Worm (Caenorhabditis elegans) whole organism, young adult: ENCODE data around the gene nlp-7.

Experiments used
- C17E4.6 ChIP-seq: fragments of 200-800 bp; sonication (Bioruptor generic); IDR thresholded peaks from 2 replicates; pipeline ENCODE4 v1.3.6; 2022; ENCODE audit warnings: missing genetic modification reagents, missing genetic modification characterization, missing compliant biosample characterization
- F37B4.10 ChIP-seq: fragments of 200-800 bp; sonication (Bioruptor generic); IDR thresholded peaks from 2 replicates; pipeline ENCODE4 v1.3.6; 2022; ENCODE audit warnings: missing genetic modification characterization, missing compliant biosample characterization
- F57A8.1 ChIP-seq: fragments of 200-800 bp; sonication (Bioruptor generic); optimal IDR thresholded peaks from 2 replicates; lab custom pipeline; 2018; ENCODE audit warnings: mild to moderate bottlenecking, missing genetic modification characterization, moderate library complexity, missing compliant biosample characterization
- F57C9.4 ChIP-seq: sonication (generic microtip); optimal IDR thresholded peaks from 2 replicates; lab custom pipeline; 2017; ENCODE audit warnings: mild to moderate bottlenecking, missing genetic modification characterization, missing compliant biosample characterization
- K11D2.4 ChIP-seq: fragments of 200-800 bp; sonication (Bioruptor generic); IDR thresholded peaks from 2 replicates; pipeline ENCODE4 v1.3.6; 2022; ENCODE audit warnings: missing genetic modification reagents, missing genetic modification characterization, missing compliant biosample characterization
- Y56A3A.18 ChIP-seq: fragments of 200-800 bp; sonication (Bioruptor generic); IDR thresholded peaks from 2 replicates; pipeline ENCODE4 v1.3.6; 2022; ENCODE audit warnings: missing genetic modification reagents, missing genetic modification characterization, missing compliant biosample characterization
- atf-7 ChIP-seq: sonication (generic microtip); optimal IDR thresholded peaks from 2 replicates; lab custom pipeline; 2017; ENCODE audit warnings: mild to moderate bottlenecking, missing genetic modification characterization, missing compliant biosample characterization
- attf-3 ChIP-seq: fragments of 200-800 bp; sonication (Bioruptor generic); conservative IDR thresholded peaks from 2 replicates; pipeline ENCODE4 v1.3.6; 2022; ENCODE audit warnings: missing genetic modification reagents, missing genetic modification characterization, missing compliant biosample characterization
- attf-5 ChIP-seq: fragments of 200-800 bp; sonication (Bioruptor generic); optimal IDR thresholded peaks from 2 replicates; lab custom pipeline; 2018; ENCODE audit warnings: mild to moderate bottlenecking, missing genetic modification characterization, missing compliant biosample characterization
- ceh-40 ChIP-seq: fragments of 200-800 bp; sonication (Bioruptor generic); IDR thresholded peaks from 2 replicates; pipeline ENCODE4 v1.3.6; 2022; ENCODE audit warnings: missing genetic modification characterization, missing compliant biosample characterization
- dox-1 ChIP-seq: fragments of 200-800 bp; sonication (Bioruptor generic); IDR thresholded peaks from 2 replicates; pipeline ENCODE4 v1.3.6; 2022; ENCODE audit warnings: missing genetic modification reagents, missing genetic modification characterization, missing compliant biosample characterization
- efl-1 ChIP-seq: fragments of 150-350 bp; optimal IDR thresholded peaks from 2 replicates; lab custom pipeline; 2014; ENCODE audit warnings: missing biosample characterization, missing genetic modification reagents, missing genetic modification characterization
- egl-18 ChIP-seq: fragments of 200-800 bp; sonication (Bioruptor generic); IDR thresholded peaks from 2 replicates; pipeline ENCODE4 v1.3.6; 2022; ENCODE audit warnings: missing genetic modification reagents, missing genetic modification characterization, missing compliant biosample characterization
- ets-4 ChIP-seq: fragments of 200-800 bp; sonication (Bioruptor generic); optimal IDR thresholded peaks from 2 replicates; lab custom pipeline; 2018; ENCODE audit warnings: mild to moderate bottlenecking, missing genetic modification characterization, missing compliant biosample characterization
- hlh-12 ChIP-seq: sonication (generic microtip); optimal IDR thresholded peaks from 2 replicates; lab custom pipeline; 2016; ENCODE audit warnings: missing genetic modification characterization, missing compliant biosample characterization
- hmg-20 ChIP-seq: fragments of 200-800 bp; sonication (Bioruptor generic); IDR thresholded peaks from 2 replicates; pipeline ENCODE4 v1.3.6; 2022; ENCODE audit warnings: missing genetic modification reagents, missing genetic modification characterization, missing compliant biosample characterization
- hrde-1 ChIP-seq: sonication (generic microtip); optimal IDR thresholded peaks from 2 replicates; lab custom pipeline; 2016; ENCODE audit warnings: missing genetic modification characterization, mild to moderate bottlenecking, missing compliant biosample characterization, moderate library complexity, missing genotype, missing genetic modification reagents, borderline replicate concordance
- lag-1 ChIP-seq: fragments of 200-800 bp; sonication (Bioruptor generic); IDR thresholded peaks from 2 replicates; pipeline ENCODE4 v1.3.6; 2022; ENCODE audit warnings: missing genetic modification reagents, missing genetic modification characterization, missing compliant biosample characterization
- let-607 ChIP-seq, 2 experiments: fragments of 200-800 bp in 1 of 2; sonication (Bioruptor generic) in 1 of 2; sonication (generic microtip) in 1 of 2; optimal IDR thresholded peaks; 2 replicates each; lab custom pipeline; 2016 to 2018; ENCODE audit warnings: mild to moderate bottlenecking in 2 of 2, missing compliant biosample characterization in 2 of 2, missing genetic modification characterization in 2 of 2, moderate library complexity in 2 of 2, missing genotype in 1 of 2
- lin-40 ChIP-seq: sonication (generic microtip); optimal IDR thresholded peaks from 2 replicates; lab custom pipeline; 2016; ENCODE audit warnings: missing genetic modification characterization, mild to moderate bottlenecking, missing compliant biosample characterization, missing genotype, missing genetic modification reagents
- lin-54 ChIP-seq: fragments of 200-800 bp; sonication (Bioruptor generic); optimal IDR thresholded peaks from 2 replicates; lab custom pipeline; 2018; ENCODE audit warnings: mild to moderate bottlenecking, missing genetic modification characterization, missing compliant biosample characterization
- mxl-1 ChIP-seq: sonication (generic microtip); optimal IDR thresholded peaks from 2 replicates; lab custom pipeline; 2016; ENCODE audit warnings: missing genetic modification characterization, missing compliant biosample characterization
- nfya-2 ChIP-seq: fragments of 200-800 bp; sonication (Bioruptor generic); IDR thresholded peaks from 2 replicates; pipeline ENCODE4 v1.3.6; 2022; ENCODE audit warnings: missing genetic modification reagents, missing genetic modification characterization, missing compliant biosample characterization
- nfyb-1 ChIP-seq: fragments of 200-800 bp; sonication (Bioruptor generic); IDR thresholded peaks from 2 replicates; pipeline ENCODE4 v1.3.6; 2022; ENCODE audit warnings: missing genetic modification reagents, missing genetic modification characterization, missing compliant biosample characterization
- nhr-80 ChIP-seq: sonication (generic microtip); optimal IDR thresholded peaks from 2 replicates; lab custom pipeline; 2016; ENCODE audit warnings: missing genetic modification characterization, missing compliant biosample characterization
- pha-4 ChIP-seq: fragments of 150-350 bp; sonication (generic microtip); optimal IDR thresholded peaks from 2 replicates; lab custom pipeline; 2014; ENCODE audit warnings: missing biosample characterization, missing genetic modification reagents, missing genetic modification characterization
- rec-8 ChIP-seq, 2 experiments: sonication (generic microtip); optimal IDR thresholded peaks; 2 replicates each; lab custom pipeline; 2016; ENCODE audit warnings: mild to moderate bottlenecking in 2 of 2, missing genetic modification characterization in 2 of 2, missing genetic modification reagents in 2 of 2, missing genotype in 2 of 2, missing biosample characterization in 1 of 2, missing compliant biosample characterization in 1 of 2, moderate library complexity in 1 of 2
- tbp1 ChIP-seq: fragments of 200-800 bp; sonication (Bioruptor generic); optimal IDR thresholded peaks from 2 replicates; lab custom pipeline; 2018; ENCODE audit warnings: mild to moderate bottlenecking, missing genetic modification characterization, missing compliant biosample characterization
- tlf-1 ChIP-seq: fragments of 200-800 bp; sonication (Bioruptor generic); optimal IDR thresholded peaks from 2 replicates; lab custom pipeline; 2018; ENCODE audit warnings: mild to moderate bottlenecking, missing genetic modification characterization, missing compliant biosample characterization
- unc-62 ChIP-seq: fragments of 150-350 bp; optimal IDR thresholded peaks from 2 replicates; lab custom pipeline; 2014; ENCODE audit warnings: missing biosample characterization, missing genetic modification reagents, missing genetic modification characterization
- zim-3 ChIP-seq: sonication (generic microtip); optimal IDR thresholded peaks from 2 replicates; lab custom pipeline; 2017; ENCODE audit warnings: mild to moderate bottlenecking, missing genetic modification characterization, moderate library complexity, missing compliant biosample characterization
- ztf-22 ChIP-seq: fragments of 200-800 bp; sonication (Bioruptor generic); optimal IDR thresholded peaks from 2 replicates; lab custom pipeline; 2018; ENCODE audit warnings: mild to moderate bottlenecking, missing genetic modification characterization, moderate library complexity, missing compliant biosample characterization

Gene nlp-7

DNA sequence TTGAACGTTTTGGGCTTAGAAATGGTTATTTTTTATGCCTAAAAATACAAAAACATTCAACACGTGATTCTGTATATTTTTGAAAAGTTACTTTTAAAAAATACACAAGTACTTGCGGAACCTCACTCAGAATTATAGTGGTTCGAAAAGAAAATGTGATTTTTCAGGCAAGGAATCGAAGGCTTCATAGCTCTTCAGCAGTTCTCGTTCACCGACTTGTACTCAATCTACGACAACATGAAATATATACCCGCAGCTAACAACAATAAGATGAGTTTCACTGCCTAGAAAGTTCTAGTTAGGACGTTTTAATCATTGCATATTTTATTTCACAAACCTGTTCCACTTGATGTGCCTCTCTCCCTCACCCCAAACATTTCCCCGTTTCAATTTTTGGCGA is 30.4 kb upstream of the nlp-7 start:
- TF ChIP-seq dox-1 = no peak
- TF ChIP-seq C17E4.6 (GFP tag; lab: Robert Waterston, UW) = no peak
- TF ChIP-seq unc-62 (GFP tag; lab: Kevin White, UChicago) = no peak
- no peak for TF ChIP-seq egl-18 (GFP tag; lab: Robert Waterston, UW)
- TF ChIP-seq nfyb-1 (GFP tag; lab: Robert Waterston, UW) = no peak

DNA sequence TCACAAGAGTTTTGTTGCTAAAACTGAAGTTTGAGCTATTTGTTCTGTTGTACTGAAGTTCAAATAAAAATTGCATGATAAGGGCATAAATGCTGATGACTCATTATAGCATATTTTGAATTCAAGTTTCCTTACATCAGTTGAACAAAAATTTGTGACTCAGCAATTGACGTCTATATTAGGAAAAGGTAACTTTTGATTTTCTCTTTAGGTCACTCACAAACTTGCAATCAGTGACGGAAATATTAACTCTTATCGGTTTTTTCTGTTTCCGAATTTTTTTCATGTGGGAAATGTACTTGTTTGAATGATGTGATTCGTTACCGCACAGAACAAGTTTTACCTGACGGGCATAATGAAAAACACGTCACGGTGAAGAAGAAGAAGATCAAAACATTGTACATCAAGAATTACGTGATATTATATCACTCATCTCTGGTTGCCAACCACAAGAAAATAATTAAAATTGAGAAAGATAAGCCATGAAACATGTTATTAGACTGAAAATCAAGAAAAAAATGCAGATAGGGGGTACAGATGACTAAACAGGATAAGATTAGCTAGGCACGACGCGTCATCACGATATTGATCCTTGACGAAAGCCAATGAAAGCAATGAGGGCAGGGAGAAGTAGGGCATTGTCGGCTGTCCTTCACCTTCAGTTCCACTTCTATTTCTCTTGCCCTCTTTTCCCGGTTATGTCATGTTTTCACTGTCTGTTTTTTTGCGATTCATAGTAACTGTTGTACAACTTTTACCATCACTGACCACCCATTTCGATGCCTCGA is 29.1 kb upstream of the nlp-7 start:
- no peak for TF ChIP-seq F57A8.1 (GFP tag; lab: Kevin White, UChicago)
- TF ChIP-seq nhr-80 = peak; percentile 60

DNA sequence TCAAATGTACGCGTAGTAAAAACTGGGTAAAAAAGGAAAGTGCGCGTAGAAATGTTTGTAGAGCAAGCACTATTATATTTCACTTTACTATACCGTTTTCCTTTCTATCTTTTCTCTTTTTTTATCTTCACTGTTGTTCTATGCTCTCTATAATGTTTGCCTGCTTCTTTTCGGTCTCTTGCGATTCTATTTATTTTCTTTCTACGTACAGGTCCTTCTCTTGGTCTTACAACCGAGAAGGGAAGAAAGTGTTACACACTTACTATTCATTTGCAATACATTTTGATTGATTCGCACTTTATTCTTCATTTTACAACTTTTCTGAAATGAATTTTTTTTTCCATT is 28.6 kb upstream of the nlp-7 start:
- TF ChIP-seq zim-3 (tag; lab: Kevin White, UChicago) (no peak), F37B4.10 (GFP tag; lab: Robert Waterston, UW) (no peak), rec-8 (tag; optimal IDR thresholded peaks at IDR 0.05; lab: Kevin White, UChicago) (no peak), hrde-1 (tag; lab: Kevin White, UChicago) (no peak)
- TF ChIP-seq, all 124 proteins: peak for 0

- TF ChIP-seq nfyb-1 (GFP tag; lab: Robert Waterston, UW) (0 out of 2 replicates have a peak, but pooled peaks have one; percentile 42), attf-5 (GFP tag; lab: Kevin White, UChicago) (no peak), efl-1 (no peak)
- TF ChIP-seq, all 124 proteins: peak for 1
Observed at ce11 chrX:8565810-8566416, 27.1 kb upstream of the nlp-7 start.

ce11 chrX:8566521-8567032 is 26.4 kb upstream of the nlp-7 start:
- TF ChIP-seq atf-7 (tag; lab: Kevin White, UChicago) (no peak), Y56A3A.18 (no peak), K11D2.4 (GFP tag; lab: Robert Waterston, UW) (no peak), ceh-40 (GFP tag; lab: Robert Waterston, UW) (no peak), ztf-22 (GFP tag; lab: Kevin White, UChicago) (no peak), lin-54 (GFP tag; lab: Kevin White, UChicago) (no peak), lag-1 (GFP tag; lab: Robert Waterston, UW) (no peak)

DNA sequence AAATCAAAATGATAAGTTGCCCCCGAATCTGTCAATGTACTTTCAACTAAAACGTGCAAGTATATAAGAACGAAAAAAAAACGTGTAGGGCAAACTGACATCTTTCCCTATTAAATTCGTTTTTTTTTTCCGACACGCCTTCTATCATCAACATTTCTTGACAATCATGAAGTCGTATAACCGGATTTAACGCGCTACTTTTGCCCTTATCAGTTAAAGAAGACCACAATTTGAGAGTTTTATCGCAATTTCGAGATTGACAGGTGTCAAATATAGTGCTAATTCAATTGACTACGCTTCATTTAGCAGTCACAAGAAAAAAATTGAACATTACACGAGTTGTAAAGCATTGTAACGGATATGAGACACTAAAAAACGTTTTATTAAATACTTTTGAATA is 25.8 kb upstream of the nlp-7 start:
- TF ChIP-seq unc-62 (GFP tag; lab: Kevin White, UChicago) = peak; percentile 89
- TF ChIP-seq pha-4 (tag; lab: Kevin White, UChicago) = peak; percentile 12
- TF ChIP-seq nhr-80 = peak; percentile 79
- TF ChIP-seq lin-40 (tag; lab: Kevin White, UChicago) = peak; percentile 34
- no peak for TF ChIP-seq attf-3
- peak; percentile 45 to 55 for TF ChIP-seq let-607 (tag; optimal IDR thresholded peaks at IDR 0.05; lab: Kevin White, UChicago)
- TF ChIP-seq lin-54 (GFP tag; lab: Kevin White, UChicago) = no peak
- TF ChIP-seq hlh-12 (tag; lab: Kevin White, UChicago) = no peak
- TF ChIP-seq mxl-1 = no peak
- TF ChIP-seq tlf-1 (GFP tag; lab: Kevin White, UChicago) = no peak
- peak; percentile 99 for TF ChIP-seq ets-4 (GFP tag; lab: Kevin White, UChicago)
- TF ChIP-seq F57C9.4 (tag; lab: Kevin White, UChicago) = no peak
- TF ChIP-seq hmg-20 = no peak
- peak; percentile 24 for TF ChIP-seq atf-7 (tag; lab: Kevin White, UChicago)
- TF ChIP-seq nfya-2 (GFP tag; lab: Robert Waterston, UW) = no peak
- peak; percentile 20 for TF ChIP-seq tbp1 (GFP tag; lab: Kevin White, UChicago)
